Worm (Caenorhabditis elegans) whole organism, mixed stage, embryonic: ENCODE measurements around the gene srsx-40.

Experiments used
- lsy-2 ChIP-seq: fragments of 150-350 bp; optimal IDR thresholded peaks from 2 replicates; lab custom pipeline; 2014; ENCODE audit warnings: missing biosample characterization, missing genetic modification characterization
- mep-1 ChIP-seq: fragments of 150-350 bp; optimal IDR thresholded peaks from 2 replicates; lab custom pipeline; 2017; ENCODE audit warnings: missing biosample characterization, missing genetic modification reagents, missing genetic modification characterization, inconsistent platforms

DNA sequence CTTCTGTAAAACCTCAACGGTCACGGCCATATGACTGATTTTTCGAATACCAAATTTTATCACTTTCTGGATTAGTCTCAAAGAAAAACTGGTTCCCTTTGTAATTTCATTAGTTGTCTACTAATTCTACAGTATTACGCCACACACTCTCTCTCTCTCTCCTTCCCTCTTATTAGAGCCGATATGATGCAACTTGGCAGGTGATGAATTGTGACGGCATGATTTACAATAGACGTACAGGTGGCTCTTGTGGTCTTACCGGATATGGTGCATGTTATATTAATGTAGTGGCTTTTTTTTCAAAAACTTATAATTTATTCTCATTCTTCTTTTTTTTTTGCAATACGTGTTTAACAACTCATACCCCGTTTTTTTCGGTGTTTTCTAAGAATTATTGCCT is 38.5 kb upstream of the srsx-40 start:
- TF ChIP-seq mep-1 (tag; lab: Kevin White, UChicago) (no peak), lsy-2 (no peak)
